Fruit fly (Drosophila melanogaster) whole organism, embryonic: ENCODE measurements around the gene Hinfp.

Source experiments
- CG10147 ChIP-seq: fragments of 200-800 bp; sonication (Bioruptor generic); optimal IDR thresholded peaks from 2 replicates; lab custom pipeline; 2019; ENCODE audit warnings: missing biosample characterization, mild to moderate bottlenecking, missing genetic modification characterization, moderate library complexity
- CG10209 ChIP-seq: fragments of 200-800 bp; sonication (Bioruptor generic); optimal IDR thresholded peaks from 3 replicates; lab custom pipeline; 2017; ENCODE audit warnings: missing biosample characterization, mild to moderate bottlenecking, missing genetic modification characterization, missing genetic modification reagents
- CG10565 ChIP-seq: fragments of 200-800 bp; sonication (Bioruptor generic); optimal IDR thresholded peaks from 3 replicates; lab custom pipeline; 2016; ENCODE audit warnings: missing biosample characterization, mild to moderate bottlenecking, missing genetic modification characterization
- CG11456 ChIP-seq: fragments of 200-800 bp; sonication (Bioruptor generic); IDR thresholded peaks from 3 replicates; pipeline ENCODE4 v1.3.6; 2022; ENCODE audit warnings: missing biosample characterization, missing genetic modification characterization
- CG12744 ChIP-seq: fragments of 200-800 bp; sonication (Bioruptor generic); optimal IDR thresholded peaks from 2 replicates; lab custom pipeline; 2016; ENCODE audit warnings: missing biosample characterization, missing genetic modification characterization
- CG13424 ChIP-seq: fragments of 200-800 bp; sonication (Bioruptor generic); optimal IDR thresholded peaks from 2 replicates; lab custom pipeline; 2019; ENCODE audit warnings: missing biosample characterization, mild to moderate bottlenecking, missing genetic modification characterization, moderate library complexity
- CG16779 ChIP-seq: fragments of 200-800 bp; sonication (Bioruptor generic); IDR thresholded peaks from 2 replicates; pipeline ENCODE4 v1.3.6; 2022; ENCODE audit warnings: missing biosample characterization, missing genetic modification characterization
- CG17568 ChIP-seq: fragments of 200-800 bp; sonication (Bioruptor generic); optimal IDR thresholded peaks from 2 replicates; lab custom pipeline; 2018; ENCODE audit warnings: missing biosample characterization, mild to moderate bottlenecking, missing genetic modification characterization, moderate library complexity
- CG18476 ChIP-seq: fragments of 200-800 bp; sonication (Bioruptor generic); optimal IDR thresholded peaks from 2 replicates; lab custom pipeline; 2016; ENCODE audit warnings: missing biosample characterization, mild to moderate bottlenecking, missing genetic modification characterization
- CG2120 ChIP-seq: fragments of 200-800 bp; sonication (Bioruptor generic); optimal IDR thresholded peaks from 3 replicates; lab custom pipeline; 2016; ENCODE audit warnings: missing biosample characterization, missing genetic modification characterization
- CG30020 ChIP-seq: fragments of 200-800 bp; optimal IDR thresholded peaks from 2 replicates; lab custom pipeline; 2019; ENCODE audit warnings: missing biosample characterization, mild to moderate bottlenecking, missing genetic modification characterization, moderate library complexity
- CG34224 ChIP-seq: fragments of 200-800 bp; sonication (Bioruptor generic); IDR thresholded peaks from 3 replicates; pipeline ENCODE4 v1.3.6; 2022; ENCODE audit warnings: missing biosample characterization, missing genetic modification characterization; ENCODE audit not compliant: partially characterized antibody
- CG4282 ChIP-seq: fragments of 200-800 bp; sonication (Bioruptor generic); optimal IDR thresholded peaks from 2 replicates; lab custom pipeline; 2016; ENCODE audit warnings: missing biosample characterization, missing genetic modification characterization
- CG6654 ChIP-seq: fragments of 200-800 bp; sonication (Bioruptor generic); optimal IDR thresholded peaks from 2 replicates; lab custom pipeline; 2017; ENCODE audit warnings: missing biosample characterization, mild to moderate bottlenecking, missing genetic modification characterization
- CG7745 ChIP-seq: fragments of 200-800 bp; sonication (Bioruptor generic); optimal IDR thresholded peaks from 2 replicates; lab custom pipeline; 2018; ENCODE audit warnings: missing biosample characterization, mild to moderate bottlenecking, missing genetic modification characterization, moderate library complexity
- CG7928 ChIP-seq: fragments of 200-800 bp; sonication (Bioruptor generic); optimal IDR thresholded peaks from 2 replicates; lab custom pipeline; 2017; ENCODE audit warnings: missing biosample characterization, mild to moderate bottlenecking, missing genetic modification characterization
- CG9609 ChIP-seq: fragments of 200-800 bp; sonication (Bioruptor generic); optimal IDR thresholded peaks from 3 replicates; lab custom pipeline; 2016; ENCODE audit warnings: missing biosample characterization, missing genetic modification characterization
- CG9727 ChIP-seq: fragments of 200-800 bp; sonication (Bioruptor generic); optimal IDR thresholded peaks from 3 replicates; lab custom pipeline; 2017; ENCODE audit warnings: missing biosample characterization, mild to moderate bottlenecking, missing genetic modification characterization
- CG9876 ChIP-seq: fragments of 200-800 bp; sonication (Bioruptor generic); optimal IDR thresholded peaks from 2 replicates; lab custom pipeline; 2016; ENCODE audit warnings: missing biosample characterization, missing genetic modification characterization
- CG9932 ChIP-seq: fragments of 200-800 bp; sonication (Bioruptor generic); IDR thresholded peaks from 2 replicates; pipeline ENCODE4 v1.3.6; 2022; ENCODE audit warnings: missing biosample characterization, missing genetic modification characterization
- D19A ChIP-seq: fragments of 200-800 bp; optimal IDR thresholded peaks from 3 replicates; lab custom pipeline; 2019; ENCODE audit warnings: missing biosample characterization, mild to moderate bottlenecking, missing genetic modification characterization, moderate library complexity
- Dref ChIP-seq: fragments of 200-800 bp; sonication (Bioruptor generic); IDR thresholded peaks from 2 replicates; pipeline ENCODE4 v1.3.6; 2022; ENCODE audit warnings: missing biosample characterization, missing genetic modification characterization
- Elba2 ChIP-seq: fragments of 200-800 bp; sonication (Bioruptor generic); optimal IDR thresholded peaks from 3 replicates; lab custom pipeline; 2016; ENCODE audit warnings: missing biosample characterization, missing genetic modification characterization
- Mrtf ChIP-seq: fragments of 200-800 bp; sonication (Bioruptor generic); IDR thresholded peaks from 3 replicates; pipeline ENCODE4 v1.3.6; 2022; ENCODE audit warnings: missing biosample characterization, missing genetic modification characterization
- NFAT ChIP-seq: fragments of 200-800 bp; sonication (Bioruptor generic); IDR thresholded peaks from 2 replicates; pipeline ENCODE4 v1.3.6; 2022; ENCODE audit warnings: missing biosample characterization, missing genetic modification characterization
- Rx ChIP-seq: fragments of 200-800 bp; sonication (Bioruptor generic); IDR thresholded peaks from 2 replicates; pipeline ENCODE4 v1.3.6; 2022; ENCODE audit warnings: missing biosample characterization, missing genetic modification characterization
- Scr ChIP-seq: fragments of 200-800 bp; sonication (Bioruptor generic); IDR thresholded peaks from 2 replicates; pipeline ENCODE4 v1.3.6; 2022; ENCODE audit warnings: missing biosample characterization, missing genetic modification characterization; ENCODE audit not compliant: partially characterized antibody
- Taf1 ChIP-seq: fragments of 200-800 bp; sonication (Bioruptor generic); IDR thresholded peaks from 2 replicates; pipeline ENCODE4 v1.3.6; 2022; ENCODE audit warnings: missing biosample characterization, missing genetic modification characterization
- al ChIP-seq: fragments of 200-800 bp; sonication (Bioruptor generic); IDR thresholded peaks from 2 replicates; pipeline ENCODE4 v1.3.6; 2022; ENCODE audit warnings: missing biosample characterization, missing genetic modification characterization
- corto ChIP-seq: fragments of 200-800 bp; sonication (Bioruptor generic); optimal IDR thresholded peaks from 2 replicates; lab custom pipeline; 2016; ENCODE audit warnings: missing biosample characterization, mild to moderate bottlenecking, missing genetic modification characterization, moderate library complexity
- dm ChIP-seq: fragments of 200-800 bp; sonication (Bioruptor generic); optimal IDR thresholded peaks from 3 replicates; lab custom pipeline; 2016; ENCODE audit warnings: missing biosample characterization, missing genetic modification characterization
- dmrt11E ChIP-seq: fragments of 200-800 bp; sonication (Bioruptor generic); optimal IDR thresholded peaks from 3 replicates; lab custom pipeline; 2018; ENCODE audit warnings: missing biosample characterization, mild to moderate bottlenecking, missing genetic modification characterization, moderate library complexity
- emc ChIP-seq: fragments of 200-800 bp; sonication (Bioruptor generic); optimal IDR thresholded peaks from 2 replicates; lab custom pipeline; 2016; ENCODE audit warnings: missing biosample characterization, missing genetic modification characterization
- fd102C ChIP-seq: fragments of 200-800 bp; sonication (Bioruptor generic); optimal IDR thresholded peaks from 2 replicates; lab custom pipeline; 2018; ENCODE audit warnings: missing biosample characterization, mild to moderate bottlenecking, missing genetic modification characterization, moderate library complexity
- gem ChIP-seq: fragments of 200-800 bp; sonication (Bioruptor generic); optimal IDR thresholded peaks from 2 replicates; lab custom pipeline; 2019; ENCODE audit warnings: missing biosample characterization, mild to moderate bottlenecking, missing genetic modification characterization, moderate library complexity
- grn ChIP-seq: fragments of 200-800 bp; sonication (Bioruptor generic); optimal IDR thresholded peaks from 3 replicates; lab custom pipeline; 2017; ENCODE audit warnings: missing biosample characterization, missing genetic modification characterization
- h ChIP-seq: fragments of >200 bp; optimal IDR thresholded peaks from 2 replicates; lab custom pipeline; 2017
- hb ChIP-seq: fragments of 200-800 bp; sonication (Bioruptor generic); IDR thresholded peaks from 3 replicates; pipeline ENCODE4 v1.3.6; 2022; ENCODE audit warnings: missing biosample characterization, missing genetic modification characterization; ENCODE audit not compliant: partially characterized antibody
- hth ChIP-seq: fragments of >200 bp; optimal IDR thresholded peaks from 2 replicates; lab custom pipeline; 2017; ENCODE audit warnings: inconsistent platforms
- jumu ChIP-seq: fragments of 200-800 bp; sonication (Bioruptor generic); optimal IDR thresholded peaks from 3 replicates; lab custom pipeline; 2016; ENCODE audit warnings: missing biosample characterization, missing genetic modification characterization
- kah ChIP-seq: fragments of 200-800 bp; sonication (Bioruptor generic); optimal IDR thresholded peaks from 2 replicates; lab custom pipeline; 2018; ENCODE audit warnings: missing biosample characterization, mild to moderate bottlenecking, missing genetic modification characterization
- kay ChIP-seq: fragments of 200-800 bp; sonication (Bioruptor generic); optimal IDR thresholded peaks from 2 replicates; lab custom pipeline; 2016; ENCODE audit warnings: missing biosample characterization, missing genetic modification characterization
- lbe ChIP-seq: fragments of 200-800 bp; sonication (Bioruptor generic); optimal IDR thresholded peaks from 2 replicates; lab custom pipeline; 2016; ENCODE audit warnings: missing biosample characterization, mild to moderate bottlenecking, missing genetic modification characterization
- nerfin-2 ChIP-seq: fragments of 200-800 bp; sonication (Bioruptor generic); IDR thresholded peaks from 2 replicates; pipeline ENCODE4 v1.3.6; 2022; ENCODE audit warnings: missing biosample characterization, missing genetic modification characterization; ENCODE audit not compliant: partially characterized antibody
- odd ChIP-seq: fragments of 200-800 bp; sonication (Bioruptor generic); optimal IDR thresholded peaks from 2 replicates; lab custom pipeline; 2017; ENCODE audit warnings: missing biosample characterization, mild to moderate bottlenecking, missing genetic modification characterization
- sc ChIP-seq, 3 experiments: fragments of >200 bp in 2 of 3; fragments of 200-800 bp in 1 of 3; sonication (Bioruptor generic) in 1 of 3; optimal IDR thresholded peaks; 2 replicates in 2 of 3; 3 replicates in 1 of 3; lab custom pipeline; 2017; ENCODE audit warnings: mild to moderate bottlenecking in 1 of 3, missing biosample characterization in 1 of 3, missing genetic modification characterization in 1 of 3, missing genetic modification reagents in 1 of 3
- sd ChIP-seq: fragments of 200-800 bp; sonication (Bioruptor generic); optimal IDR thresholded peaks from 3 replicates; lab custom pipeline; 2018; ENCODE audit warnings: missing biosample characterization, mild to moderate bottlenecking, missing genetic modification characterization, moderate library complexity
- slbo ChIP-seq: fragments of 200-800 bp; sonication (Bioruptor generic); IDR thresholded peaks from 2 replicates; pipeline ENCODE4 v1.3.6; 2022; ENCODE audit warnings: missing biosample characterization, missing genetic modification characterization
- unpg ChIP-seq: fragments of 200-800 bp; sonication (Bioruptor generic); optimal IDR thresholded peaks from 3 replicates; lab custom pipeline; 2018; ENCODE audit warnings: missing biosample characterization, mild to moderate bottlenecking, missing genetic modification characterization, moderate library complexity

The Hinfp gene

dm6 chrX:620102-620430 is 5.3 kb upstream of the Hinfp start, which contains the start of gene spdi (continued):
- TF ChIP-seq NFAT (no peak), CG7745 (tag; lab: Kevin White, UChicago) (no peak), Elba2 (no peak), CG30020 (tag; lab: Kevin White, UChicago) (peak; percentile 12), nerfin-2 (GFP tag; lab: Robert Waterston, UW) (0 out of 2 replicates have a peak, but pooled peaks have one; percentile 41), kah (GFP tag; lab: Kevin White, UChicago) (no peak), CG9727 (GFP tag; lab: Kevin White, UChicago) (no peak), CG9876 (GFP tag; lab: Kevin White, UChicago) (no peak), grn (GFP tag; lab: Kevin White, UChicago) (no peak)
- TF ChIP-seq, all 482 proteins: peak for 54

- peak; percentile 52 for TF ChIP-seq slbo (GFP tag; lab: Robert Waterston, UW)
- TF ChIP-seq CG2120 (GFP tag; lab: Kevin White, UChicago): peak; percentile 62
- TF ChIP-seq Mrtf (GFP tag; lab: Robert Waterston, UW): peak; percentile 42; the same call in 1 of the 3 replicates
- peak; percentile 29 for TF ChIP-seq CG10147 (GFP tag; lab: Kevin White, UChicago)
- peak; percentile 25; the same call in 1 of the 2 replicates for TF ChIP-seq Dref
- no peak for TF ChIP-seq hth (lab: Kevin White, UChicago)
- peak; percentile 52 for TF ChIP-seq gem (tag; lab: Kevin White, UChicago)
- TF ChIP-seq D19A (tag; lab: Kevin White, UChicago): no peak
- 0 out of 3 replicates have a peak, but pooled peaks have one; percentile 46 for TF ChIP-seq CG11456 (GFP tag; lab: Robert Waterston, UW)
- no peak for TF ChIP-seq sc (optimal IDR thresholded peaks at IDR 0.05; lab: Kevin White, UChicago)
- no peak for TF ChIP-seq sc (GFP tag; optimal IDR thresholded peaks at IDR 0.05; lab: Kevin White, UChicago)
- no peak for TF ChIP-seq CG10565 (GFP tag; lab: Kevin White, UChicago)
- TF ChIP-seq CG10209 (GFP tag; lab: Kevin White, UChicago): peak; percentile 18
- TF ChIP-seq CG9932 (GFP tag; lab: Robert Waterston, UW): peak; percentile 47
- TF ChIP-seq CG13424 (tag; lab: Kevin White, UChicago): peak; percentile 64
- TF ChIP-seq CG9609 (GFP tag; lab: Kevin White, UChicago): peak; percentile 22
- no peak for TF ChIP-seq CG18476
- no peak for TF ChIP-seq Rx (GFP tag; lab: Robert Waterston, UW)
- no peak for TF ChIP-seq unpg
- no peak for TF ChIP-seq CG34224 (GFP tag; lab: Robert Waterston, UW)
- no peak for TF ChIP-seq NFAT
- peak; percentile 31 for TF ChIP-seq CG7928 (GFP tag; lab: Kevin White, UChicago)
- TF ChIP-seq lbe: no peak
- TF ChIP-seq dmrt11E (tag; lab: Kevin White, UChicago): peak; percentile 36
- no peak for TF ChIP-seq corto (GFP tag; lab: Kevin White, UChicago)
- no peak for TF ChIP-seq CG12744 (GFP tag; lab: Kevin White, UChicago)
- TF ChIP-seq fd102C: no peak
- no peak for TF ChIP-seq odd (GFP tag; lab: Kevin White, UChicago)
- TF ChIP-seq CG4282 (GFP tag; lab: Kevin White, UChicago): peak; percentile 49
- peak; percentile 34 for TF ChIP-seq sd (tag; lab: Kevin White, UChicago)
- peak; percentile 47 for TF ChIP-seq CG9876 (GFP tag; lab: Kevin White, UChicago)
- TF ChIP-seq Taf1 (GFP tag; lab: Robert Waterston, UW): no peak
- TF ChIP-seq CG16779 (GFP tag; lab: Robert Waterston, UW): no peak
- TF ChIP-seq kay: no peak
- no peak for TF ChIP-seq CG17568
- TF ChIP-seq emc (GFP tag; lab: Kevin White, UChicago): peak; percentile 3
- TF ChIP-seq hb (GFP tag; lab: Robert Waterston, UW): no peak
- TF ChIP-seq al: peak; percentile 40; the same call in 1 of the 2 replicates
- no peak for TF ChIP-seq h (lab: Kevin White, UChicago)
- TF ChIP-seq dm (GFP tag; lab: Kevin White, UChicago): peak; percentile 39
- TF ChIP-seq jumu (GFP tag; lab: Kevin White, UChicago): peak; percentile 58
- no peak for TF ChIP-seq CG6654 (GFP tag; lab: Kevin White, UChicago)
- no peak for TF ChIP-seq Scr (GFP tag; lab: Robert Waterston, UW)
These were observed 4.2 kb upstream of the Hinfp start, which contains the start of the genes CG13365 and Vsp37A for dm6 chrX:621132-621555. Gene CG13365 (minus strand): TSS chrX:621215. Gene Vsp37A (plus strand): TSS chrX:621530.
